Worm (Caenorhabditis elegans): ENCODE measurements around the gene srh-247.

DNA sequence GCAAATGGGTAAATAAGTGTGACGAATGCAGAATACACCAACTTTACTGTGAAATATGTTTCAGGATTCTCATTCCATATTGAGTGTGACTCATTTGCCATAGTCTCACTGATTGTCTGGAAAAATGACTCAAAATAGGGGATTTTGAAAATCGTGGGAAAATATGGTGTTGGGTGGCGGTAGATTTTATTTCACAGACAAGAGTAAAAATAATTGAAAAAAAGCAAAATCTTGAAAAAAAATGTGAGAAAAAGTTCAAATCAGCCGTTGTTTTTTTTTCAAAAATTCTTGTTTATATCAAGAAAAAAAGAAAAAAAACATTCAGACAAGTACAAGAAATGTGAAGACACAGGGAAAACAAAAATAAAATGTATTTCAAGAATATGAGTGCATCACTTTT is 11.4 kb downstream of the srh-247 start, which contains the start of gene srh-38:
- no peak for TF ChIP-seq ceh-31 (tag; optimal IDR thresholded peaks at IDR 0.05)
- no peak for TF ChIP-seq fkh-10 (GFP tag; optimal IDR thresholded peaks at IDR 0.05)
- TF ChIP-seq ceh-22 (tag; optimal IDR thresholded peaks at IDR 0.05): no peak
- TF ChIP-seq unc-86 (tag; optimal IDR thresholded peaks at IDR 0.05): no peak
- no peak for TF ChIP-seq pqm-1 (tag; optimal IDR thresholded peaks at IDR 0.05)
- TF ChIP-seq pha-4 (tag; optimal IDR thresholded peaks at IDR 0.05): no peak

All from whole organism, late embryonic.